Fruit fly (Drosophila melanogaster) whole organism, embryonic: ENCODE measurements around the gene CG9760.

Experiments used
- Bgb ChIP-seq: fragments of 200-800 bp; sonication (Bioruptor generic); IDR thresholded peaks from 2 replicates; pipeline ENCODE4 v1.3.6; 2022; ENCODE audit warnings: missing biosample characterization, missing genetic modification characterization; ENCODE audit not compliant: partially characterized antibody
- CG11398 ChIP-seq: fragments of 200-800 bp; sonication (Bioruptor generic); optimal IDR thresholded peaks from 2 replicates; lab custom pipeline; 2016; ENCODE audit warnings: missing biosample characterization, missing genetic modification characterization
- CG11560 ChIP-seq: fragments of 200-800 bp; sonication (Bioruptor generic); IDR thresholded peaks from 3 replicates; pipeline ENCODE4 v1.3.6; 2022; ENCODE audit warnings: missing biosample characterization, missing genetic modification characterization
- CG11695 ChIP-seq: fragments of 200-800 bp; sonication (Bioruptor generic); IDR thresholded peaks from 3 replicates; pipeline ENCODE4 v1.3.6; 2022; ENCODE audit warnings: missing biosample characterization, missing genetic modification characterization
- CG12104 ChIP-seq: fragments of 200-800 bp; sonication (Bioruptor generic); optimal IDR thresholded peaks from 3 replicates; lab custom pipeline; 2016; ENCODE audit warnings: missing biosample characterization, missing genetic modification characterization
- CG12744 ChIP-seq: fragments of 200-800 bp; sonication (Bioruptor generic); optimal IDR thresholded peaks from 2 replicates; lab custom pipeline; 2016; ENCODE audit warnings: missing biosample characterization, missing genetic modification characterization
- CG13624 ChIP-seq: fragments of 200-800 bp; sonication (Bioruptor generic); optimal IDR thresholded peaks from 2 replicates; lab custom pipeline; 2016; ENCODE audit warnings: missing biosample characterization, missing genetic modification characterization
- CG14050 ChIP-seq: fragments of 200-800 bp; sonication (Bioruptor generic); IDR thresholded peaks from 3 replicates; pipeline ENCODE4 v1.3.6; 2022; ENCODE audit warnings: missing biosample characterization, missing genetic modification characterization
- CG17328 ChIP-seq: fragments of 200-800 bp; sonication (Bioruptor generic); IDR thresholded peaks from 2 replicates; pipeline ENCODE4 v1.3.6; 2022; ENCODE audit warnings: missing biosample characterization, missing genetic modification characterization
- CG2129 ChIP-seq: fragments of 200-800 bp; sonication (Bioruptor generic); IDR thresholded peaks from 2 replicates; pipeline ENCODE4 v1.3.6; 2022; ENCODE audit warnings: missing biosample characterization, missing genetic modification characterization; ENCODE audit not compliant: partially characterized antibody
- CG2202 ChIP-seq: fragments of 200-800 bp; sonication (Bioruptor generic); optimal IDR thresholded peaks from 2 replicates; lab custom pipeline; 2018; ENCODE audit warnings: missing biosample characterization, mild to moderate bottlenecking, missing genetic modification characterization
- CG2889 ChIP-seq: fragments of 200-800 bp; sonication (Bioruptor generic); IDR thresholded peaks from 3 replicates; pipeline ENCODE4 v1.3.6; 2022; ENCODE audit warnings: missing biosample characterization, missing genetic modification characterization
- CG3281 ChIP-seq: fragments of 200-800 bp; sonication (Bioruptor generic); optimal IDR thresholded peaks from 3 replicates; lab custom pipeline; 2017; ENCODE audit warnings: missing biosample characterization, mild to moderate bottlenecking, missing genetic modification characterization
- CG7372 ChIP-seq: fragments of 200-800 bp; sonication (Bioruptor generic); IDR thresholded peaks from 2 replicates; pipeline ENCODE4 v1.3.6; 2022; ENCODE audit warnings: missing biosample characterization, missing genetic modification characterization
- CG7963 ChIP-seq: fragments of 200-800 bp; sonication (Bioruptor generic); IDR thresholded peaks from 3 replicates; pipeline ENCODE4 v1.3.6; 2022; ENCODE audit warnings: missing biosample characterization, missing genetic modification characterization; ENCODE audit not compliant: partially characterized antibody
- CG8388 ChIP-seq: fragments of 200-800 bp; sonication (Bioruptor generic); optimal IDR thresholded peaks from 2 replicates; lab custom pipeline; 2019; ENCODE audit warnings: missing biosample characterization, mild to moderate bottlenecking, missing genetic modification characterization, moderate library complexity
- CG8765 ChIP-seq: fragments of 200-800 bp; sonication (Bioruptor generic); IDR thresholded peaks from 2 replicates; pipeline ENCODE4 v1.3.6; 2022; ENCODE audit warnings: missing biosample characterization, missing genetic modification characterization
- Dad ChIP-seq: fragments of 200-800 bp; sonication (Bioruptor generic); optimal IDR thresholded peaks from 3 replicates; lab custom pipeline; 2016; ENCODE audit warnings: missing biosample characterization, missing genetic modification characterization
- Dll ChIP-seq: fragments of 200-800 bp; sonication (Bioruptor generic); IDR thresholded peaks from 4 replicates; pipeline ENCODE4 v1.3.6; 2022; ENCODE audit warnings: missing biosample characterization, missing genetic modification characterization; ENCODE audit not compliant: partially characterized antibody
- Dp ChIP-seq: fragments of 200-800 bp; sonication (Bioruptor generic); optimal IDR thresholded peaks from 2 replicates; lab custom pipeline; 2018; ENCODE audit warnings: missing biosample characterization, mild to moderate bottlenecking, missing genetic modification characterization, moderate library complexity
- Fer3 ChIP-seq: fragments of 200-800 bp; sonication (Bioruptor generic); optimal IDR thresholded peaks from 2 replicates; lab custom pipeline; 2018; ENCODE audit warnings: missing biosample characterization, mild to moderate bottlenecking, missing genetic modification characterization, moderate library complexity
- HmgZ ChIP-seq: fragments of 200-800 bp; sonication (Bioruptor generic); optimal IDR thresholded peaks from 2 replicates; lab custom pipeline; 2018; ENCODE audit warnings: missing biosample characterization, mild to moderate bottlenecking, missing genetic modification characterization
- Med ChIP-seq: fragments of 200-800 bp; sonication (Bioruptor generic); peaks from one replicate; lab custom pipeline; 2016; ENCODE audit warnings: missing biosample characterization, missing genetic modification characterization, mild to moderate bottlenecking, inconsistent platforms, moderate library complexity
- NK7.1 ChIP-seq: fragments of 200-800 bp; sonication (Bioruptor generic); optimal IDR thresholded peaks from 3 replicates; lab custom pipeline; 2016; ENCODE audit warnings: missing biosample characterization, missing genetic modification characterization
- Nf-YB ChIP-seq: fragments of 200-800 bp; sonication (Bioruptor generic); optimal IDR thresholded peaks from 3 replicates; lab custom pipeline; 2019; ENCODE audit warnings: missing biosample characterization, mild to moderate bottlenecking, missing genetic modification characterization, moderate library complexity
- NfI ChIP-seq: fragments of 200-800 bp; sonication (Bioruptor generic); optimal IDR thresholded peaks from 3 replicates; lab custom pipeline; 2018; ENCODE audit warnings: missing biosample characterization, mild to moderate bottlenecking, missing genetic modification characterization, moderate library complexity
- Ravus ChIP-seq: fragments of 200-800 bp; sonication (Bioruptor generic); IDR thresholded peaks from 2 replicates; pipeline ENCODE4 v1.3.6; 2022; ENCODE audit warnings: missing biosample characterization, missing genetic modification characterization
- Sox102F ChIP-seq: fragments of 200-800 bp; sonication (Bioruptor generic); optimal IDR thresholded peaks from 2 replicates; lab custom pipeline; 2018; ENCODE audit warnings: missing biosample characterization, mild to moderate bottlenecking, missing genetic modification characterization, moderate library complexity
- Spps ChIP-seq: fragments of 200-800 bp; sonication (Bioruptor generic); optimal IDR thresholded peaks from 2 replicates; lab custom pipeline; 2018; ENCODE audit warnings: missing biosample characterization, mild to moderate bottlenecking, missing genetic modification characterization
- Sry-β ChIP-seq: fragments of 200-800 bp; sonication (Bioruptor generic); optimal IDR thresholded peaks from 2 replicates; lab custom pipeline; 2018; ENCODE audit warnings: missing biosample characterization, mild to moderate bottlenecking, missing genetic modification characterization, moderate library complexity
- Xrp1 ChIP-seq: fragments of 200-800 bp; sonication (Bioruptor generic); IDR thresholded peaks from 2 replicates; pipeline ENCODE4 v1.3.6; 2022; ENCODE audit warnings: missing biosample characterization, missing genetic modification characterization
- ac ChIP-seq: fragments of 200-800 bp; sonication (Bioruptor generic); optimal IDR thresholded peaks from 3 replicates; lab custom pipeline; 2017; ENCODE audit warnings: missing biosample characterization, mild to moderate bottlenecking, missing genetic modification characterization
- bcd ChIP-seq: fragments of 200-800 bp; sonication (Bioruptor generic); optimal IDR thresholded peaks from 2 replicates; lab custom pipeline; 2017; ENCODE audit warnings: missing biosample characterization, mild to moderate bottlenecking, missing genetic modification characterization
- bsh ChIP-seq, 2 experiments: fragments of 200-800 bp; sonication (Bioruptor generic); optimal IDR thresholded peaks; 2 replicates each; lab custom pipeline; 2017 to 2018; ENCODE audit warnings: mild to moderate bottlenecking in 2 of 2, missing biosample characterization in 2 of 2, missing genetic modification characterization in 2 of 2, moderate library complexity in 1 of 2
- cas ChIP-seq: fragments of 200-800 bp; sonication (Bioruptor generic); IDR thresholded peaks from 2 replicates; pipeline ENCODE4 v1.3.6; 2022; ENCODE audit warnings: missing biosample characterization, missing genetic modification characterization
- ewg ChIP-seq: fragments of 200-800 bp; sonication (Bioruptor generic); optimal IDR thresholded peaks from 3 replicates; lab custom pipeline; 2017; ENCODE audit warnings: mild to moderate bottlenecking, missing biosample characterization, missing genetic modification reagents, missing genetic modification characterization
- eyg ChIP-seq: fragments of 200-800 bp; sonication (Bioruptor generic); optimal IDR thresholded peaks from 3 replicates; lab custom pipeline; 2016; ENCODE audit warnings: missing biosample characterization, missing genetic modification characterization
- gem ChIP-seq: fragments of 200-800 bp; sonication (Bioruptor generic); optimal IDR thresholded peaks from 2 replicates; lab custom pipeline; 2019; ENCODE audit warnings: missing biosample characterization, mild to moderate bottlenecking, missing genetic modification characterization, moderate library complexity
- h ChIP-seq: fragments of >200 bp; optimal IDR thresholded peaks from 2 replicates; lab custom pipeline; 2017
- prd ChIP-seq, 3 experiments: fragments of >200 bp in 2 of 3; fragments of 200-800 bp in 1 of 3; sonication (Bioruptor generic) in 1 of 3; optimal IDR thresholded peaks in 2 of 3; IDR thresholded peaks in 1 of 3; 2 replicates in 2 of 3; 3 replicates in 1 of 3; pipeline versions ENCODE4 v1.3.6 to Lab custom; 2017 to 2022; ENCODE audit warnings: missing biosample characterization in 1 of 3, missing genetic modification characterization in 1 of 3
- pzg ChIP-seq: fragments of 200-800 bp; sonication (Bioruptor generic); optimal IDR thresholded peaks from 3 replicates; lab custom pipeline; 2018; ENCODE audit warnings: missing biosample characterization, mild to moderate bottlenecking, missing genetic modification characterization, moderate library complexity
- repo ChIP-seq: fragments of 200-800 bp; sonication (Bioruptor generic); optimal IDR thresholded peaks from 2 replicates; lab custom pipeline; 2016; ENCODE audit warnings: missing biosample characterization, missing genetic modification characterization
- sisA ChIP-seq: fragments of 200-800 bp; sonication (Bioruptor generic); IDR thresholded peaks from 2 replicates; pipeline ENCODE4 v1.3.6; 2022; ENCODE audit warnings: missing biosample characterization, missing genetic modification characterization
- slou ChIP-seq: fragments of 200-800 bp; sonication (Bioruptor generic); optimal IDR thresholded peaks from 3 replicates; lab custom pipeline; 2016; ENCODE audit warnings: missing biosample characterization, missing genetic modification characterization
- sqz ChIP-seq: fragments of 200-800 bp; sonication (Bioruptor generic); optimal IDR thresholded peaks from 3 replicates; lab custom pipeline; 2018; ENCODE audit warnings: missing biosample characterization, mild to moderate bottlenecking, missing genetic modification characterization
- ssp ChIP-seq: fragments of 200-800 bp; sonication (Bioruptor generic); IDR thresholded peaks from 2 replicates; pipeline ENCODE4 v1.3.6; 2022; ENCODE audit warnings: missing biosample characterization, missing genetic modification characterization
- tio ChIP-seq: fragments of 200-800 bp; sonication (Bioruptor generic); optimal IDR thresholded peaks from 2 replicates; lab custom pipeline; 2017; ENCODE audit warnings: missing biosample characterization, missing genetic modification characterization, inconsistent platforms
- ttk ChIP-seq: fragments of 200-800 bp; sonication (Bioruptor generic); IDR thresholded peaks from 2 replicates; pipeline ENCODE4 v2.1.2; 2022; ENCODE audit warnings: missing biosample characterization, missing genetic modification characterization
- tup ChIP-seq: fragments of 200-800 bp; sonication (Bioruptor generic); optimal IDR thresholded peaks from 2 replicates; lab custom pipeline; 2016; ENCODE audit warnings: missing biosample characterization, mild to moderate bottlenecking, missing genetic modification characterization, moderate library complexity
- zf30C ChIP-seq: fragments of 200-800 bp; sonication (Bioruptor generic); optimal IDR thresholded peaks from 3 replicates; lab custom pipeline; 2018; ENCODE audit warnings: missing biosample characterization, mild to moderate bottlenecking, missing genetic modification characterization
- zfh2 ChIP-seq: fragments of 200-800 bp; sonication (Bioruptor generic); optimal IDR thresholded peaks from 2 replicates; lab custom pipeline; 2016; ENCODE audit warnings: missing biosample characterization, missing genetic modification characterization

The CG9760 gene

dm6 chr3L:12163693-12164092 is at the start of gene CG9760 (continued):
- TF ChIP-seq CG8388: peak; percentile 34
- no peak for TF ChIP-seq Bgb
- no peak for TF ChIP-seq tio (GFP tag; lab: Kevin White, UChicago)
- TF ChIP-seq NfI (GFP tag; lab: Kevin White, UChicago): no peak
- peak; percentile 29 for TF ChIP-seq Sox102F (GFP tag; lab: Kevin White, UChicago)
- peak; percentile 66; the same call in 1 of the 2 replicates for TF ChIP-seq CG7372 (GFP tag; lab: Robert Waterston, UW)
- no peak for TF ChIP-seq NK7.1
- peak; percentile 56 for TF ChIP-seq ewg (GFP tag; lab: Kevin White, UChicago)
- no peak for TF ChIP-seq Dad
- TF ChIP-seq CG2129 (GFP tag; lab: Robert Waterston, UW): no peak
- no peak for TF ChIP-seq CG3281
- TF ChIP-seq bsh (GFP tag; optimal IDR thresholded peaks at IDR 0.05; lab: Kevin White, UChicago): no peak
- no peak for TF ChIP-seq CG7963 (GFP tag; lab: Robert Waterston, UW)
- peak; percentile 82 for TF ChIP-seq Med (GFP tag; lab: Kevin White, UChicago)
- TF ChIP-seq tup: no peak
- no peak for TF ChIP-seq CG12744 (GFP tag; lab: Kevin White, UChicago)
- TF ChIP-seq CG11695 (GFP tag; lab: Robert Waterston, UW): peak; percentile 88
- TF ChIP-seq repo (GFP tag; lab: Kevin White, UChicago): no peak
- TF ChIP-seq Spps (tag; lab: Kevin White, UChicago): no peak
- no peak for TF ChIP-seq CG13624 (GFP tag; lab: Kevin White, UChicago)
- no peak for TF ChIP-seq HmgZ (tag; lab: Kevin White, UChicago)
- TF ChIP-seq ac (GFP tag; lab: Kevin White, UChicago): no peak
- TF ChIP-seq ttk (GFP tag; lab: Robert Waterston, UW): 0 out of 2 replicates have a peak, but pooled peaks have one; percentile 34
- TF ChIP-seq gem: peak; percentile 21
- no peak for TF ChIP-seq h (lab: Kevin White, UChicago)
- 0 out of 2 replicates have a peak, but pooled peaks have one; percentile 11 for TF ChIP-seq ssp (GFP tag; lab: Robert Waterston, UW)
- TF ChIP-seq sisA (GFP tag; lab: Robert Waterston, UW): peak; percentile 5; the same call in 1 of the 2 replicates
- TF ChIP-seq Fer3 (tag; lab: Kevin White, UChicago): no peak
- no peak for TF ChIP-seq prd (optimal IDR thresholded peaks at IDR 0.05; lab: Kevin White, UChicago)
- TF ChIP-seq prd (GFP tag; IDR thresholded peaks at IDR 0.05; lab: Robert Waterston, UW): no peak
- no peak for TF ChIP-seq slou (GFP tag; lab: Kevin White, UChicago)
- TF ChIP-seq CG17328: peak; percentile 55
- no peak for TF ChIP-seq CG11398 (GFP tag; lab: Kevin White, UChicago)
- no peak for TF ChIP-seq zfh2 (GFP tag; lab: Kevin White, UChicago)
- no peak for TF ChIP-seq CG2889 (GFP tag; lab: Robert Waterston, UW)
- no peak for TF ChIP-seq sqz (GFP tag; lab: Kevin White, UChicago)
- TF ChIP-seq Dll (GFP tag; lab: Robert Waterston, UW): no peak
- no peak for TF ChIP-seq Dp
- TF ChIP-seq bcd (GFP tag; lab: Kevin White, UChicago): no peak
- TF ChIP-seq Xrp1 (GFP tag; lab: Robert Waterston, UW): peak; percentile 22; the same call in 1 of the 2 replicates
- no peak for TF ChIP-seq Sry-β (GFP tag; lab: Kevin White, UChicago)
- TF ChIP-seq CG14050: no peak
- no peak for TF ChIP-seq CG8765 (GFP tag; lab: Robert Waterston, UW)
- TF ChIP-seq CG12104 (GFP tag; lab: Kevin White, UChicago): no peak
- TF ChIP-seq cas (GFP tag; lab: Robert Waterston, UW): no peak
- no peak for TF ChIP-seq CG11560 (tag; lab: Robert Waterston, UW)
- TF ChIP-seq pzg (GFP tag; lab: Kevin White, UChicago): no peak
- TF ChIP-seq Nf-YB (GFP tag; lab: Kevin White, UChicago): no peak
- TF ChIP-seq CG2202 (tag; lab: Kevin White, UChicago): no peak
- TF ChIP-seq eyg (GFP tag; lab: Kevin White, UChicago): no peak
- TF ChIP-seq zf30C (GFP tag; lab: Kevin White, UChicago): no peak
- TF ChIP-seq Ravus (GFP tag; lab: Robert Waterston, UW): no peak
